Fruit fly (Drosophila melanogaster): ENCODE results near the gene eIF4H1.
A peak's percentile ranks its signal among the peaks of the same experiment; 100 is the strongest.

Gene eIF4H1

dm6 chrX:16403811-16404420 lies 44.5 kb upstream of the eIF4H1 start (continued):
- TF ChIP-seq Fer1 (GFP tag; optimal IDR thresholded peaks at IDR 0.05) (peak; percentile 85), CG9817 (tag; optimal IDR thresholded peaks at IDR 0.05) (peak; percentile 61), Sox100B (GFP tag; optimal IDR thresholded peaks at IDR 0.05) (no peak), CG8944 (GFP tag; optimal IDR thresholded peaks at IDR 0.05) (peak; percentile 26), CG34224 (GFP tag; IDR thresholded peaks at IDR 0.05; ENCODE audit: partially characterized antibody) (no peak), Sin3A (optimal IDR thresholded peaks at IDR 0.05) (no peak), sna (GFP tag; IDR thresholded peaks at IDR 0.05; ENCODE audit: partially characterized antibody) (no peak), dimm (GFP tag; IDR thresholded peaks at IDR 0.05) (no peak), Nf-YC (tag; optimal IDR thresholded peaks at IDR 0.05) (no peak), CG11398 (GFP tag; optimal IDR thresholded peaks at IDR 0.05) (peak; percentile 15), crol (GFP tag; IDR thresholded peaks at IDR 0.05) (no peak), tll (GFP tag; optimal IDR thresholded peaks at IDR 0.05) (no peak), salm (tag; optimal IDR thresholded peaks at IDR 0.05) (peak; percentile 60), trem (tag; optimal IDR thresholded peaks at IDR 0.05) (peak; percentile 22), CG8281 (tag; optimal IDR thresholded peaks at IDR 0.05) (peak; percentile 34), yki (optimal IDR thresholded peaks at IDR 0.05) (no peak), en (GFP tag; optimal IDR thresholded peaks at IDR 0.05) (peak; percentile 15), Lhr (GFP tag; optimal IDR thresholded peaks at IDR 0.05) (peak; percentile 15), cad (GFP tag; optimal IDR thresholded peaks at IDR 0.05) (no peak), CG13123 (GFP tag; optimal IDR thresholded peaks at IDR 0.05) (no peak), gem (tag; optimal IDR thresholded peaks at IDR 0.05) (no peak), exex (tag; optimal IDR thresholded peaks at IDR 0.05) (peak; percentile 99), BtbVII (GFP tag; optimal IDR thresholded peaks at IDR 0.05) (peak; percentile 74), dan (GFP tag; IDR thresholded peaks at IDR 0.05) (no peak), NC2α (GFP tag; optimal IDR thresholded peaks at IDR 0.05) (no peak), schlank (tag; optimal IDR thresholded peaks at IDR 0.05) (peak; percentile 48), MBD-R2 (GFP tag; IDR thresholded peaks at IDR 0.05) (peak; percentile 46; the same call in 1 of the 2 replicates), CG17912 (GFP tag; optimal IDR thresholded peaks at IDR 0.05) (no peak), sqz (GFP tag; optimal IDR thresholded peaks at IDR 0.05) (no peak), TFAM (GFP tag; optimal IDR thresholded peaks at IDR 0.05) (no peak), fd3F (GFP tag; optimal IDR thresholded peaks at IDR 0.05) (peak; percentile 77), Dref (GFP tag; IDR thresholded peaks at IDR 0.05) (no peak), Bdp1 (GFP tag; optimal IDR thresholded peaks at IDR 0.05) (peak; percentile 18), Trl (optimal IDR thresholded peaks at IDR 0.05) (no peak), Trl (GFP tag; optimal IDR thresholded peaks at IDR 0.05) (peak; percentile 51), klu (GFP tag; IDR thresholded peaks at IDR 0.05) (peak; percentile 29; the same call in 1 of the 2 replicates), gce (GFP tag; IDR thresholded peaks at IDR 0.05) (peak; percentile 46; the same call in 1 of the 3 replicates), Hey (tag; optimal IDR thresholded peaks at IDR 0.05) (peak; percentile 55), amos (GFP tag; IDR thresholded peaks at IDR 0.05; ENCODE audit: partially characterized antibody) (no peak), nerfin-1 (tag; optimal IDR thresholded peaks at IDR 0.05) (peak; percentile 38), otp (GFP tag; IDR thresholded peaks at IDR 0.05) (peak; percentile 67; the same call in 2 of the 3 replicates), pum (GFP tag; optimal IDR thresholded peaks at IDR 0.05) (peak; percentile 36), CG17361 (GFP tag; IDR thresholded peaks at IDR 0.05) (no peak; the same call in 2 of the 3 replicates), Optix (GFP tag; IDR thresholded peaks at IDR 0.05) (no peak), CG1233 (GFP tag; optimal IDR thresholded peaks at IDR 0.05) (peak; percentile 60), CG7963 (GFP tag; IDR thresholded peaks at IDR 0.05; ENCODE audit: partially characterized antibody) (no peak), Hr39 (optimal IDR thresholded peaks at IDR 0.05) (no peak), CG3163 (GFP tag; optimal IDR thresholded peaks at IDR 0.05) (no peak), bsh (GFP tag; optimal IDR thresholded peaks at IDR 0.05) (peak in 1 of 2 experiments; percentile 80), ab (GFP tag; optimal IDR thresholded peaks at IDR 0.05) (no peak), CG10462 (GFP tag; optimal IDR thresholded peaks at IDR 0.05) (peak; percentile 43), ro (GFP tag; IDR thresholded peaks at IDR 0.05) (no peak)
